Worm (Caenorhabditis elegans) whole organism, L1 larva: ENCODE data around the gene his-7.
"Not testable (repeated sequence)": the region's sequence is repeated elsewhere in the genome, so short reads cannot be mapped to it uniquely, and the experiment has no call there.

Source experiments
- C04F5.9 ChIP-seq: sonication (generic microtip); optimal IDR thresholded peaks from 2 replicates; lab custom pipeline; 2016; ENCODE audit warnings: missing genetic modification characterization, missing compliant biosample characterization
- C34B4.2 ChIP-seq: sonication (generic microtip); optimal IDR thresholded peaks from 2 replicates; lab custom pipeline; 2017; ENCODE audit warnings: mild to moderate bottlenecking, missing genetic modification characterization, missing compliant biosample characterization
- ceh-88 ChIP-seq: fragments of 200-800 bp; sonication (Bioruptor generic); IDR thresholded peaks from 2 replicates; pipeline ENCODE4 v1.3.6; 2022; ENCODE audit warnings: missing genetic modification characterization, missing compliant biosample characterization
- dsc-1 ChIP-seq: sonication (generic microtip); optimal IDR thresholded peaks from 2 replicates; lab custom pipeline; 2016; ENCODE audit warnings: mild to moderate bottlenecking, missing genetic modification characterization, missing compliant biosample characterization
- ets-5 ChIP-seq: fragments of 200-800 bp; sonication (Bioruptor generic); IDR thresholded peaks from 2 replicates; pipeline ENCODE4 v1.3.6; 2022; ENCODE audit warnings: missing genetic modification characterization, missing compliant biosample characterization
- fkh-10 ChIP-seq: sonication (generic microtip); optimal IDR thresholded peaks from 2 replicates; lab custom pipeline; 2017; ENCODE audit warnings: missing biosample characterization, missing genetic modification reagents, missing genetic modification characterization
- fkh-8 ChIP-seq: sonication (generic microtip); optimal IDR thresholded peaks from 2 replicates; lab custom pipeline; 2016; ENCODE audit warnings: mild to moderate bottlenecking, missing genetic modification characterization, missing compliant biosample characterization
- hlh-17 ChIP-seq: fragments of 200-800 bp; sonication (Bioruptor generic); optimal IDR thresholded peaks from 2 replicates; lab custom pipeline; 2018; ENCODE audit warnings: missing genetic modification characterization, mild to moderate bottlenecking, missing compliant biosample characterization, moderate library complexity, borderline replicate concordance
- hpl-2 ChIP-seq: fragments of 150-350 bp; optimal IDR thresholded peaks from 2 replicates; lab custom pipeline; 2014; ENCODE audit warnings: missing biosample characterization, missing genetic modification reagents, missing genetic modification characterization
- jun-1 ChIP-seq: fragments of 150-350 bp; optimal IDR thresholded peaks from 2 replicates; lab custom pipeline; 2014; ENCODE audit warnings: missing biosample characterization, missing genetic modification reagents, missing genetic modification characterization
- mep-1 ChIP-seq: fragments of 150-350 bp; optimal IDR thresholded peaks from 2 replicates; lab custom pipeline; 2014; ENCODE audit warnings: missing biosample characterization, missing genetic modification characterization
- nhr-19 ChIP-seq: fragments of 200-800 bp; sonication (Bioruptor generic); conservative IDR thresholded peaks from 2 replicates; pipeline ENCODE4 v1.3.6; 2022; ENCODE audit warnings: missing genetic modification characterization, missing compliant biosample characterization
- nhr-76 ChIP-seq: sonication (generic microtip); optimal IDR thresholded peaks from 2 replicates; lab custom pipeline; 2017; ENCODE audit warnings: missing biosample characterization, missing genetic modification characterization
- nhr-77 ChIP-seq: fragments of 150-350 bp; optimal IDR thresholded peaks from 2 replicates; lab custom pipeline; 2014; ENCODE audit warnings: missing biosample characterization, missing genetic modification characterization
- rnt-1 ChIP-seq: sonication (generic microtip); optimal IDR thresholded peaks from 2 replicates; lab custom pipeline; 2016; ENCODE audit warnings: mild to moderate bottlenecking, missing genetic modification characterization, moderate library complexity, missing compliant biosample characterization
- skn-1 ChIP-seq: fragments of 150-350 bp; optimal IDR thresholded peaks from 2 replicates; lab custom pipeline; 2014; ENCODE audit warnings: missing biosample characterization, missing genetic modification characterization
- snu-23 ChIP-seq: sonication (generic microtip); optimal IDR thresholded peaks from 2 replicates; lab custom pipeline; 2016; ENCODE audit warnings: missing genetic modification characterization, missing compliant biosample characterization
- unc-130 ChIP-seq: fragments of 150-350 bp; optimal IDR thresholded peaks from 2 replicates; lab custom pipeline; 2017; ENCODE audit warnings: missing biosample characterization, missing genetic modification characterization, inconsistent platforms
- zip-4 ChIP-seq: fragments of 200-800 bp; sonication (Bioruptor generic); optimal IDR thresholded peaks from 2 replicates; lab custom pipeline; 2018; ENCODE audit warnings: mild to moderate bottlenecking, missing genetic modification characterization, moderate library complexity, missing compliant biosample characterization

his-7 gene

ce11 chrV:8569841-8570361, 36.7 kb downstream of the his-7 start, which contains the start of the genes F25G6.9 and symk-1 (continued):
- TF ChIP-seq nhr-19 (GFP tag; lab: Robert Waterston, UW) (peak; percentile 82), zip-4 (GFP tag; lab: Kevin White, UChicago) (peak; percentile 44), mep-1 (peak; percentile 87), hlh-17 (GFP tag; lab: Kevin White, UChicago) (no peak), dsc-1 (tag; lab: Kevin White, UChicago) (peak; percentile 82), rnt-1 (tag; lab: Kevin White, UChicago) (peak; percentile 86), skn-1 (tag; lab: Kevin White, UChicago) (peak; percentile 52), snu-23 (GFP tag; lab: Kevin White, UChicago) (peak; percentile 81), hpl-2 (peak; percentile 44), fkh-8 (tag; lab: Kevin White, UChicago) (peak; percentile 9), fkh-10 (GFP tag; lab: Kevin White, UChicago) (no peak)

DNA sequence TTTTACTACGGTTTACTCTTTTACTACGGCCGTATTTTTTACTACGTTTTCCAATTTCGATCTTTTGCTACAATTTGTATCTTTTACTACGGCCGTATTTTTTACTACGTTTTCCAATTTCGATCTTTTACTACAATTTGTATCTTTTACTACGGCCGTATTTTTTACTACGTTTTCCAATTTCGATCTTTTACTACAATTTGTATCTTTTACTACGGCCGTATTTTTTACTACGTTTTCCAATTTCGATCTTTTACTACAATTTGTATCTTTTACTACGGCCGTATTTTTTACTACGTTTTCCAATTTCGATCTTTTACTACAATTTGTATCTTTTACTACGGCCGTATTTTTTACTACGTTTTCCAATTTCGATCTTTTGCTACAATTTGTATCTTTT, 41.6 kb downstream of the his-7 start, which contains the start of gene F25G6.1:
TSS of gene F25G6.1 (plus strand) at position 301 of the 400 bp plus-strand sequence.
- TF ChIP-seq ets-5; C04F5.9 (tag; lab: Kevin White, UChicago); jun-1 (tag; lab: Kevin White, UChicago): not testable (repeated sequence)
- TF ChIP-seq, all 84 proteins: peak for 0; not testable (repeated sequence) for 84

- TF ChIP-seq nhr-77 (tag; lab: Kevin White, UChicago): no peak
- TF ChIP-seq ceh-88: no peak
- TF ChIP-seq C34B4.2 (tag; lab: Kevin White, UChicago): no peak
- TF ChIP-seq unc-130 (tag; lab: Kevin White, UChicago): no peak
- no peak for TF ChIP-seq fkh-10 (GFP tag; lab: Kevin White, UChicago)
- no peak for TF ChIP-seq nhr-76 (tag; lab: Kevin White, UChicago)
Observed at ce11 chrV:8580961-8581360, 47.8 kb downstream of the his-7 start, which contains the start of gene C10B5.1. Gene C10B5.1 (plus strand): TSS chrV:8581261.
